Worm (Caenorhabditis elegans): ENCODE data around the gene metl-1.

DNA sequence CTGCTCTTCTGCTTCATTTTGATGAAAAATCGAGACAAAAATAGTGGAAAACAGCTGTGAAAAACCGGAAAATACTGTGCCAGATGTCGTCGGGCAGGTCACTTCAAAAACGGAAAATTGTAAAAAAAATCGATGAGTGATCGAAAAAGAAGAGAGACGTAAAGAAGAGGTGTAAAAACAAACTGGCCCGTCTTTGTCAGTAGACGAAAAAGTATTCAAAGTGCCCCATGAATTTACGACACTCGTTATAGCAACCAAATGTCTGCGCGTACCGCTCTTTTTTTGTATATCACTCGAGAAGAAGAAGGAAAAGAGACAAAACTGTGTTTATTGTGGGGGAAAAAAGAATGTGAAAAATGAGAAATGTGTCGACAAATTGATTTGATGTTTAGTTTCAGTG is 11.8 kb upstream of the metl-1 start, which contains the start of gene twk-5:
- TF ChIP-seq fkh-4 (tag; optimal IDR thresholded peaks at IDR 0.05; ENCODE audit: borderline replicate concordance) (no peak), ztf-11 (tag; optimal IDR thresholded peaks at IDR 0.05) (no peak), aly-2 (tag; optimal IDR thresholded peaks at IDR 0.05) (no peak), nhr-237 (tag; optimal IDR thresholded peaks at IDR 0.05) (no peak), dpl-1 (GFP tag; optimal IDR thresholded peaks at IDR 0.05) (no peak), ces-1 (GFP tag; optimal IDR thresholded peaks at IDR 0.05) (no peak)

All from whole organism, L1 larva.